Worm (Caenorhabditis elegans): Measurements from ENCODE around the gene tasp-1.

- no peak for TF ChIP-seq madf-9 (GFP tag; conservative IDR thresholded peaks at IDR 0.05)
- no peak for TF ChIP-seq ztf-11 (tag; optimal IDR thresholded peaks at IDR 0.05)
- TF ChIP-seq ceh-82 (tag; optimal IDR thresholded peaks at IDR 0.05): no peak
Measured at ce11 chrIII:10740518-10740917, 18.6 kb upstream of the tasp-1 start, which contains the start of gene K01G5.8.
